Fruit fly (Drosophila melanogaster) whole organism: ENCODE data around the gene Osi9.

Experiments
- CG8478 ChIP-seq: fragments of >200 bp; optimal IDR thresholded peaks from 2 replicates; lab custom pipeline; 2018; ENCODE audit warnings: inconsistent platforms
- Dll ChIP-seq: fragments of >200 bp; optimal IDR thresholded peaks from 2 replicates; lab custom pipeline; 2017
- pan ChIP-seq: fragments of >200 bp; optimal IDR thresholded peaks from 2 replicates; lab custom pipeline; 2017
- psq ChIP-seq: fragments of >200 bp; optimal IDR thresholded peaks from 2 replicates; lab custom pipeline; 2017
- usp ChIP-seq: fragments of >200 bp; optimal IDR thresholded peaks from 2 replicates; lab custom pipeline; 2017; ENCODE audit warnings: missing biosample characterization, missing genetic modification characterization, mixed read lengths

- TF ChIP-seq CG8478 (lab: Kevin White, UChicago): no peak
- TF ChIP-seq pan: no peak
- TF ChIP-seq Dll: no peak
- no peak for TF ChIP-seq usp (GFP tag; lab: Kevin White, UChicago)
- TF ChIP-seq psq (lab: Kevin White, UChicago): no peak
Observed at dm6 chr3R:6309676-6310075, 49.7 kb downstream of the Osi9 start, which contains the start of gene CG31560.
